Fruit fly (Drosophila melanogaster) whole organism, embryonic: ENCODE results near the gene sra.

Experiments used
- B-H2 ChIP-seq: fragments of 200-800 bp; sonication (Bioruptor generic); optimal IDR thresholded peaks from 2 replicates; lab custom pipeline; 2018; ENCODE audit warnings: missing biosample characterization, mild to moderate bottlenecking, missing genetic modification characterization
- CG10267 ChIP-seq: fragments of 200-800 bp; sonication (Bioruptor generic); optimal IDR thresholded peaks from 2 replicates; lab custom pipeline; 2018; ENCODE audit warnings: missing biosample characterization, mild to moderate bottlenecking, missing genetic modification characterization, moderate library complexity
- CG10431 ChIP-seq: fragments of 200-800 bp; sonication (Bioruptor generic); optimal IDR thresholded peaks from 3 replicates; lab custom pipeline; 2018; ENCODE audit warnings: missing biosample characterization, mild to moderate bottlenecking, missing genetic modification characterization
- CG14050 ChIP-seq: fragments of 200-800 bp; sonication (Bioruptor generic); IDR thresholded peaks from 3 replicates; pipeline ENCODE4 v1.3.6; 2022; ENCODE audit warnings: missing biosample characterization, missing genetic modification characterization
- CG15696 ChIP-seq: fragments of 200-800 bp; sonication (Bioruptor generic); optimal IDR thresholded peaks from 2 replicates; lab custom pipeline; 2019; ENCODE audit warnings: missing biosample characterization, mild to moderate bottlenecking, missing genetic modification characterization, moderate library complexity
- CG1603 ChIP-seq: fragments of 200-800 bp; sonication (Bioruptor generic); optimal IDR thresholded peaks from 2 replicates; lab custom pipeline; 2019; ENCODE audit warnings: missing biosample characterization, mild to moderate bottlenecking, missing genetic modification characterization, moderate library complexity
- CG17186 ChIP-seq: fragments of 200-800 bp; sonication (Bioruptor generic); optimal IDR thresholded peaks from 3 replicates; lab custom pipeline; 2017; ENCODE audit warnings: missing biosample characterization, missing genetic modification reagents, missing genetic modification characterization
- CG17385 ChIP-seq: fragments of 200-800 bp; sonication (Bioruptor generic); optimal IDR thresholded peaks from 3 replicates; lab custom pipeline; 2018; ENCODE audit warnings: missing biosample characterization, mild to moderate bottlenecking, missing genetic modification characterization
- CG17612 ChIP-seq: fragments of 200-800 bp; sonication (Bioruptor generic); IDR thresholded peaks from 2 replicates; pipeline ENCODE4 v1.3.6; 2022; ENCODE audit warnings: missing biosample characterization, missing genetic modification characterization
- CG2889 ChIP-seq: fragments of 200-800 bp; sonication (Bioruptor generic); IDR thresholded peaks from 3 replicates; pipeline ENCODE4 v1.3.6; 2022; ENCODE audit warnings: missing biosample characterization, missing genetic modification characterization
- CG3065 ChIP-seq: fragments of 200-800 bp; sonication (Bioruptor generic); optimal IDR thresholded peaks from 2 replicates; lab custom pipeline; 2016; ENCODE audit warnings: missing biosample characterization, missing genetic modification characterization
- CG31224 ChIP-seq: fragments of 200-800 bp; sonication (Bioruptor generic); IDR thresholded peaks from 2 replicates; pipeline ENCODE4 v1.3.6; 2022; ENCODE audit warnings: missing biosample characterization, missing genetic modification characterization
- CG3726 ChIP-seq: fragments of 200-800 bp; sonication (Bioruptor generic); IDR thresholded peaks from 3 replicates; pipeline ENCODE4, ENCODE4 v1.3.6; 2022; ENCODE audit warnings: missing biosample characterization, missing genetic modification characterization
- CG4617 ChIP-seq: fragments of 200-800 bp; sonication (Bioruptor generic); optimal IDR thresholded peaks from 3 replicates; lab custom pipeline; 2016; ENCODE audit warnings: missing biosample characterization, missing genetic modification characterization, borderline replicate concordance
- Camta ChIP-seq: fragments of 200-800 bp; sonication (Bioruptor generic); optimal IDR thresholded peaks from 2 replicates; lab custom pipeline; 2016; ENCODE audit warnings: missing biosample characterization, missing genetic modification characterization
- Dfd ChIP-seq, 2 experiments: fragments of >200 bp; optimal IDR thresholded peaks; 2 replicates each; lab custom pipeline; 2017; ENCODE audit warnings: missing biosample characterization in 2 of 2, missing genetic modification characterization in 2 of 2
- Elba2 ChIP-seq: fragments of 200-800 bp; sonication (Bioruptor generic); optimal IDR thresholded peaks from 3 replicates; lab custom pipeline; 2016; ENCODE audit warnings: missing biosample characterization, missing genetic modification characterization
- HLH4C ChIP-seq: fragments of 200-800 bp; sonication (Bioruptor generic); IDR thresholded peaks from 3 replicates; pipeline ENCODE4 v1.3.6; 2022; ENCODE audit warnings: missing biosample characterization, missing genetic modification characterization; ENCODE audit not compliant: partially characterized antibody
- Rfx ChIP-seq: fragments of 200-800 bp; sonication (Bioruptor generic); IDR thresholded peaks from 2 replicates; pipeline ENCODE4 v1.3.6; 2022; ENCODE audit warnings: missing biosample characterization, missing genetic modification characterization
- Six4 ChIP-seq: fragments of 200-800 bp; sonication (Bioruptor generic); optimal IDR thresholded peaks from 2 replicates; lab custom pipeline; 2016; ENCODE audit warnings: missing biosample characterization, missing genetic modification characterization
- Spps ChIP-seq: fragments of 200-800 bp; sonication (Bioruptor generic); optimal IDR thresholded peaks from 2 replicates; lab custom pipeline; 2018; ENCODE audit warnings: missing biosample characterization, mild to moderate bottlenecking, missing genetic modification characterization
- Stat92E ChIP-seq, 3 experiments: fragments of >200 bp in 2 of 3; fragments of 200-800 bp in 1 of 3; sonication (Bioruptor generic) in 1 of 3; optimal IDR thresholded peaks; 2 replicates each; lab custom pipeline; 2017 to 2019; ENCODE audit warnings: missing biosample characterization in 3 of 3, missing genetic modification characterization in 3 of 3, mild to moderate bottlenecking in 1 of 3, moderate library complexity in 1 of 3
- Trl ChIP-seq, 3 experiments: fragments of >200 bp in 2 of 3; fragments of 200-800 bp in 1 of 3; sonication (Bioruptor generic) in 1 of 3; optimal IDR thresholded peaks; 2 replicates in 1 of 3; 3 replicates in 2 of 3; lab custom pipeline; 2016 to 2017; ENCODE audit warnings: missing biosample characterization in 1 of 3, missing genetic modification characterization in 1 of 3
- Xrp1 ChIP-seq: fragments of 200-800 bp; sonication (Bioruptor generic); IDR thresholded peaks from 2 replicates; pipeline ENCODE4 v1.3.6; 2022; ENCODE audit warnings: missing biosample characterization, missing genetic modification characterization
- ara ChIP-seq: fragments of 200-800 bp; sonication (Bioruptor generic); IDR thresholded peaks from 2 replicates; pipeline ENCODE4 v1.3.6; 2022; ENCODE audit warnings: missing biosample characterization, missing genetic modification characterization
- bcd ChIP-seq: fragments of 200-800 bp; sonication (Bioruptor generic); optimal IDR thresholded peaks from 2 replicates; lab custom pipeline; 2017; ENCODE audit warnings: missing biosample characterization, mild to moderate bottlenecking, missing genetic modification characterization
- bigmax ChIP-seq: fragments of 200-800 bp; sonication (Bioruptor generic); optimal IDR thresholded peaks from 2 replicates; lab custom pipeline; 2018; ENCODE audit warnings: missing biosample characterization, mild to moderate bottlenecking, missing genetic modification characterization
- bowl ChIP-seq: fragments of 200-800 bp; sonication (Bioruptor generic); IDR thresholded peaks from 2 replicates; pipeline ENCODE4 v1.3.6; 2022; ENCODE audit warnings: missing biosample characterization, missing genetic modification characterization
- cas ChIP-seq: fragments of 200-800 bp; sonication (Bioruptor generic); IDR thresholded peaks from 2 replicates; pipeline ENCODE4 v1.3.6; 2022; ENCODE audit warnings: missing biosample characterization, missing genetic modification characterization
- ci ChIP-seq: fragments of 200-800 bp; sonication (Bioruptor generic); IDR thresholded peaks from 3 replicates; pipeline ENCODE4 v1.3.6; 2022; ENCODE audit warnings: missing biosample characterization, missing genetic modification characterization
- danr ChIP-seq: fragments of 200-800 bp; sonication (Bioruptor generic); IDR thresholded peaks from 2 replicates; pipeline ENCODE4 v1.3.6; 2022; ENCODE audit warnings: missing biosample characterization, missing genetic modification characterization
- dm ChIP-seq: fragments of 200-800 bp; sonication (Bioruptor generic); optimal IDR thresholded peaks from 3 replicates; lab custom pipeline; 2016; ENCODE audit warnings: missing biosample characterization, missing genetic modification characterization
- dmrt99B ChIP-seq: fragments of 200-800 bp; sonication (Bioruptor generic); optimal IDR thresholded peaks from 2 replicates; lab custom pipeline; 2018; ENCODE audit warnings: missing biosample characterization, mild to moderate bottlenecking, missing genetic modification characterization, moderate library complexity
- esg ChIP-seq: fragments of 200-800 bp; sonication (Bioruptor generic); conservative IDR thresholded peaks from 2 replicates; pipeline ENCODE4 v1.3.6; 2022; ENCODE audit warnings: missing biosample characterization, missing genetic modification characterization
- exex ChIP-seq: fragments of 200-800 bp; sonication (Bioruptor generic); optimal IDR thresholded peaks from 4 replicates; lab custom pipeline; 2018; ENCODE audit warnings: missing biosample characterization, mild to moderate bottlenecking, missing genetic modification characterization, moderate library complexity
- gem ChIP-seq: fragments of 200-800 bp; sonication (Bioruptor generic); optimal IDR thresholded peaks from 2 replicates; lab custom pipeline; 2019; ENCODE audit warnings: missing biosample characterization, mild to moderate bottlenecking, missing genetic modification characterization, moderate library complexity
- h ChIP-seq: fragments of >200 bp; optimal IDR thresholded peaks from 2 replicates; lab custom pipeline; 2017
- hb ChIP-seq: fragments of 200-800 bp; sonication (Bioruptor generic); IDR thresholded peaks from 3 replicates; pipeline ENCODE4 v1.3.6; 2022; ENCODE audit warnings: missing biosample characterization, missing genetic modification characterization; ENCODE audit not compliant: partially characterized antibody
- nerfin-1 ChIP-seq: fragments of 200-800 bp; sonication (Bioruptor generic); optimal IDR thresholded peaks from 3 replicates; lab custom pipeline; 2019; ENCODE audit warnings: missing biosample characterization, mild to moderate bottlenecking, missing genetic modification characterization, moderate library complexity
- otp ChIP-seq: fragments of 200-800 bp; sonication (Bioruptor generic); IDR thresholded peaks from 3 replicates; pipeline ENCODE4, ENCODE4 v1.3.6; 2022; ENCODE audit warnings: missing biosample characterization, missing genetic modification characterization
- phol ChIP-seq: fragments of 200-800 bp; sonication (Bioruptor generic); optimal IDR thresholded peaks from 3 replicates; lab custom pipeline; 2018; ENCODE audit warnings: missing biosample characterization, mild to moderate bottlenecking, missing genetic modification characterization, moderate library complexity
- psq ChIP-seq: fragments of 200-800 bp; sonication (Bioruptor generic); optimal IDR thresholded peaks from 2 replicates; lab custom pipeline; 2017; ENCODE audit warnings: missing biosample characterization, missing genetic modification characterization
- repo ChIP-seq: fragments of 200-800 bp; sonication (Bioruptor generic); optimal IDR thresholded peaks from 2 replicates; lab custom pipeline; 2016; ENCODE audit warnings: missing biosample characterization, missing genetic modification characterization
- row ChIP-seq: fragments of 200-800 bp; sonication (Bioruptor generic); IDR thresholded peaks from 3 replicates; pipeline ENCODE4 v1.3.6; 2022; ENCODE audit warnings: missing biosample characterization, missing genetic modification characterization
- sisA ChIP-seq: fragments of 200-800 bp; sonication (Bioruptor generic); IDR thresholded peaks from 2 replicates; pipeline ENCODE4 v1.3.6; 2022; ENCODE audit warnings: missing biosample characterization, missing genetic modification characterization
- tio ChIP-seq: fragments of 200-800 bp; sonication (Bioruptor generic); optimal IDR thresholded peaks from 2 replicates; lab custom pipeline; 2017; ENCODE audit warnings: missing biosample characterization, missing genetic modification characterization, inconsistent platforms
- trem ChIP-seq: fragments of 200-800 bp; optimal IDR thresholded peaks from 3 replicates; lab custom pipeline; 2019; ENCODE audit warnings: missing biosample characterization, mild to moderate bottlenecking, missing genetic modification characterization, moderate library complexity
- tx ChIP-seq: fragments of 200-800 bp; sonication (Bioruptor generic); optimal IDR thresholded peaks from 2 replicates; lab custom pipeline; 2016; ENCODE audit warnings: missing biosample characterization, missing genetic modification characterization
- unpg ChIP-seq: fragments of 200-800 bp; sonication (Bioruptor generic); optimal IDR thresholded peaks from 3 replicates; lab custom pipeline; 2018; ENCODE audit warnings: missing biosample characterization, mild to moderate bottlenecking, missing genetic modification characterization, moderate library complexity
- vnd ChIP-seq: fragments of 200-800 bp; sonication (Bioruptor generic); IDR thresholded peaks from 3 replicates; pipeline ENCODE4 v1.3.6; 2022; ENCODE audit warnings: missing biosample characterization, missing genetic modification characterization; ENCODE audit not compliant: partially characterized antibody
- zen2 ChIP-seq: fragments of 200-800 bp; sonication (Bioruptor generic); IDR thresholded peaks from 3 replicates; pipeline ENCODE4 v1.3.6; 2022; ENCODE audit warnings: missing biosample characterization, missing genetic modification characterization; ENCODE audit not compliant: partially characterized antibody

The sra gene

dm6 chr3R:16242461-16242934 is 55.7 kb downstream of the sra start (continued):
- TF ChIP-seq CG10267 (tag; lab: Kevin White, UChicago): peak; percentile 7
- no peak for TF ChIP-seq sisA
- no peak for TF ChIP-seq repo
- peak; percentile 23 for TF ChIP-seq Camta (GFP tag; lab: Kevin White, UChicago)
- no peak for TF ChIP-seq cas (GFP tag; lab: Robert Waterston, UW)
- no peak for TF ChIP-seq ci (GFP tag; lab: Robert Waterston, UW)
- no peak for TF ChIP-seq phol (tag; lab: Kevin White, UChicago)
- no peak for TF ChIP-seq Spps (tag; lab: Kevin White, UChicago)
- TF ChIP-seq CG2889 (GFP tag; lab: Robert Waterston, UW): no peak
- TF ChIP-seq CG17385 (GFP tag; lab: Kevin White, UChicago): peak; percentile 75
- peak; percentile 21 for TF ChIP-seq bigmax (GFP tag; lab: Kevin White, UChicago)
- peak; percentile 30 for TF ChIP-seq bcd (GFP tag; lab: Kevin White, UChicago)
- no peak for TF ChIP-seq esg (GFP tag; lab: Robert Waterston, UW)
- no peak for TF ChIP-seq Rfx
- TF ChIP-seq Stat92E (GFP tag; optimal IDR thresholded peaks at IDR 0.05; lab: Kevin White, UChicago): peak in 2 of 3 experiments; percentile 54 to 93
- TF ChIP-seq CG10431: peak; percentile 34
- no peak for TF ChIP-seq HLH4C (GFP tag; lab: Robert Waterston, UW)
- TF ChIP-seq CG15696: no peak
- TF ChIP-seq exex (tag; lab: Kevin White, UChicago): peak; percentile 10
- TF ChIP-seq dmrt99B (tag; lab: Kevin White, UChicago): peak; percentile 20
- TF ChIP-seq CG17186: no peak
- no peak for TF ChIP-seq Elba2 (GFP tag; lab: Kevin White, UChicago)
- no peak for TF ChIP-seq CG17612 (GFP tag; lab: Robert Waterston, UW)
- peak; percentile 53 for TF ChIP-seq dm (GFP tag; lab: Kevin White, UChicago)
- no peak for TF ChIP-seq CG14050
- TF ChIP-seq Dfd (GFP tag; optimal IDR thresholded peaks at IDR 0.05; lab: Kevin White, UChicago): no peak
- TF ChIP-seq danr: no peak
- no peak for TF ChIP-seq vnd (GFP tag; lab: Robert Waterston, UW)
- no peak for TF ChIP-seq ara (GFP tag; lab: Robert Waterston, UW)
- no peak for TF ChIP-seq Xrp1
- TF ChIP-seq unpg: peak; percentile 1
- no peak for TF ChIP-seq CG1603 (tag; lab: Kevin White, UChicago)
- no peak for TF ChIP-seq hb (GFP tag; lab: Robert Waterston, UW)
- TF ChIP-seq otp (GFP tag; lab: Robert Waterston, UW): no peak
- peak; percentile 60 for TF ChIP-seq nerfin-1
- TF ChIP-seq tio (GFP tag; lab: Kevin White, UChicago): no peak
- no peak for TF ChIP-seq row (GFP tag; lab: Robert Waterston, UW)
- no peak for TF ChIP-seq gem (tag; lab: Kevin White, UChicago)
- TF ChIP-seq tx (GFP tag; lab: Kevin White, UChicago): no peak
- TF ChIP-seq trem: peak; percentile 50
- no peak for TF ChIP-seq CG3726 (GFP tag; lab: Robert Waterston, UW)
- peak; percentile 78 for TF ChIP-seq psq
- TF ChIP-seq B-H2 (GFP tag; lab: Kevin White, UChicago): peak; percentile 36
- no peak for TF ChIP-seq CG3065 (GFP tag; lab: Kevin White, UChicago)
- no peak for TF ChIP-seq CG4617 (GFP tag; lab: Kevin White, UChicago)
- TF ChIP-seq zen2 (GFP tag; lab: Robert Waterston, UW): no peak
- TF ChIP-seq Trl (optimal IDR thresholded peaks at IDR 0.05; lab: Kevin White, UChicago): peak; percentile 95 to 97
- peak; percentile 70 for TF ChIP-seq Trl (GFP tag; optimal IDR thresholded peaks at IDR 0.05; lab: Kevin White, UChicago)
- no peak for TF ChIP-seq bowl (GFP tag; lab: Robert Waterston, UW)
- TF ChIP-seq Six4 (GFP tag; lab: Kevin White, UChicago): no peak
- TF ChIP-seq h: no peak
- no peak for TF ChIP-seq CG31224 (GFP tag; lab: Robert Waterston, UW)
